Fruit fly (Drosophila melanogaster) whole organism, embryonic: Measurements from ENCODE around the gene CG10063.

Experiments
- CG10979 ChIP-seq: fragments of 200-800 bp; sonication (Bioruptor generic); optimal IDR thresholded peaks from 2 replicates; lab custom pipeline; 2018; ENCODE audit warnings: missing biosample characterization, mild to moderate bottlenecking, missing genetic modification characterization, moderate library complexity
- CG13894 ChIP-seq: fragments of 200-800 bp; sonication (Bioruptor generic); optimal IDR thresholded peaks from 3 replicates; lab custom pipeline; 2018; ENCODE audit warnings: missing biosample characterization, mild to moderate bottlenecking, missing genetic modification characterization, moderate library complexity
- CG14050 ChIP-seq: fragments of 200-800 bp; sonication (Bioruptor generic); IDR thresholded peaks from 3 replicates; pipeline ENCODE4 v1.3.6; 2022; ENCODE audit warnings: missing biosample characterization, missing genetic modification characterization
- CG14441 ChIP-seq: fragments of 200-800 bp; sonication (Bioruptor generic); IDR thresholded peaks from 2 replicates; pipeline ENCODE4 v1.3.6; 2022; ENCODE audit warnings: missing biosample characterization, missing genetic modification characterization
- CG16863 ChIP-seq: fragments of 200-800 bp; sonication (Bioruptor generic); optimal IDR thresholded peaks from 3 replicates; lab custom pipeline; 2016; ENCODE audit warnings: missing biosample characterization, missing genetic modification characterization
- CG1792 ChIP-seq: fragments of 200-800 bp; sonication (Bioruptor generic); optimal IDR thresholded peaks from 2 replicates; lab custom pipeline; 2016; ENCODE audit warnings: missing biosample characterization, missing genetic modification characterization
- CG1832 ChIP-seq: fragments of 200-800 bp; sonication (Bioruptor generic); optimal IDR thresholded peaks from 2 replicates; lab custom pipeline; 2017; ENCODE audit warnings: missing biosample characterization, mild to moderate bottlenecking, missing genetic modification characterization, inconsistent platforms
- CG18476 ChIP-seq: fragments of 200-800 bp; sonication (Bioruptor generic); optimal IDR thresholded peaks from 2 replicates; lab custom pipeline; 2016; ENCODE audit warnings: missing biosample characterization, mild to moderate bottlenecking, missing genetic modification characterization
- CG18764 ChIP-seq: fragments of 200-800 bp; sonication (Bioruptor generic); optimal IDR thresholded peaks from 3 replicates; lab custom pipeline; 2016; ENCODE audit warnings: missing biosample characterization, missing genetic modification characterization
- CG2202 ChIP-seq: fragments of 200-800 bp; sonication (Bioruptor generic); optimal IDR thresholded peaks from 2 replicates; lab custom pipeline; 2018; ENCODE audit warnings: missing biosample characterization, mild to moderate bottlenecking, missing genetic modification characterization
- CG2875 ChIP-seq: fragments of 200-800 bp; sonication (Bioruptor generic); optimal IDR thresholded peaks from 2 replicates; lab custom pipeline; 2017; ENCODE audit warnings: missing biosample characterization, mild to moderate bottlenecking, missing genetic modification characterization, missing genetic modification reagents
- CG31224 ChIP-seq: fragments of 200-800 bp; sonication (Bioruptor generic); IDR thresholded peaks from 2 replicates; pipeline ENCODE4 v1.3.6; 2022; ENCODE audit warnings: missing biosample characterization, missing genetic modification characterization
- CG32532 ChIP-seq: fragments of 200-800 bp; sonication (Bioruptor generic); IDR thresholded peaks from 2 replicates; pipeline ENCODE4 v1.3.6; 2022; ENCODE audit warnings: missing biosample characterization, missing genetic modification characterization
- CG3281 ChIP-seq: fragments of 200-800 bp; sonication (Bioruptor generic); optimal IDR thresholded peaks from 3 replicates; lab custom pipeline; 2017; ENCODE audit warnings: missing biosample characterization, mild to moderate bottlenecking, missing genetic modification characterization
- CG4707 ChIP-seq: fragments of 200-800 bp; sonication (Bioruptor generic); optimal IDR thresholded peaks from 2 replicates; lab custom pipeline; 2018; ENCODE audit warnings: missing biosample characterization, mild to moderate bottlenecking, missing genetic modification characterization, moderate library complexity
- CG7745 ChIP-seq: fragments of 200-800 bp; sonication (Bioruptor generic); optimal IDR thresholded peaks from 2 replicates; lab custom pipeline; 2018; ENCODE audit warnings: missing biosample characterization, mild to moderate bottlenecking, missing genetic modification characterization, moderate library complexity
- CG8478 ChIP-seq: fragments of >200 bp; optimal IDR thresholded peaks from 2 replicates; lab custom pipeline; 2018
- CG8765 ChIP-seq: fragments of 200-800 bp; sonication (Bioruptor generic); IDR thresholded peaks from 2 replicates; pipeline ENCODE4 v1.3.6; 2022; ENCODE audit warnings: missing biosample characterization, missing genetic modification characterization
- CG8924 ChIP-seq: fragments of 200-800 bp; optimal IDR thresholded peaks from 3 replicates; lab custom pipeline; 2019; ENCODE audit warnings: missing biosample characterization, mild to moderate bottlenecking, missing genetic modification characterization, moderate library complexity
- D19A ChIP-seq: fragments of 200-800 bp; optimal IDR thresholded peaks from 3 replicates; lab custom pipeline; 2019; ENCODE audit warnings: missing biosample characterization, mild to moderate bottlenecking, missing genetic modification characterization, moderate library complexity
- Deaf1 ChIP-seq: fragments of 200-800 bp; optimal IDR thresholded peaks from 3 replicates; lab custom pipeline; 2019; ENCODE audit warnings: missing biosample characterization, mild to moderate bottlenecking, missing genetic modification characterization, moderate library complexity
- Fer3 ChIP-seq: fragments of 200-800 bp; sonication (Bioruptor generic); optimal IDR thresholded peaks from 2 replicates; lab custom pipeline; 2018; ENCODE audit warnings: missing biosample characterization, mild to moderate bottlenecking, missing genetic modification characterization, moderate library complexity
- HmgZ ChIP-seq: fragments of 200-800 bp; sonication (Bioruptor generic); optimal IDR thresholded peaks from 2 replicates; lab custom pipeline; 2018; ENCODE audit warnings: missing biosample characterization, mild to moderate bottlenecking, missing genetic modification characterization
- Hr78 ChIP-seq, 2 experiments: fragments of 200-800 bp in 1 of 2; fragments of >200 bp in 1 of 2; sonication (Bioruptor generic) in 1 of 2; optimal IDR thresholded peaks; 2 replicates each; lab custom pipeline; 2017 to 2019; ENCODE audit warnings: missing biosample characterization in 2 of 2, missing genetic modification characterization in 2 of 2, mild to moderate bottlenecking in 1 of 2, moderate library complexity in 1 of 2
- Lpt ChIP-seq: fragments of >200 bp; optimal IDR thresholded peaks from 2 replicates; lab custom pipeline; 2018; ENCODE audit warnings: missing biosample characterization, missing genetic modification characterization
- NfI ChIP-seq: fragments of 200-800 bp; sonication (Bioruptor generic); optimal IDR thresholded peaks from 3 replicates; lab custom pipeline; 2018; ENCODE audit warnings: missing biosample characterization, mild to moderate bottlenecking, missing genetic modification characterization, moderate library complexity
- Opbp ChIP-seq: fragments of 200-800 bp; sonication (Bioruptor generic); IDR thresholded peaks from 3 replicates; pipeline ENCODE4 v1.3.6; 2022; ENCODE audit warnings: missing biosample characterization, missing genetic modification characterization; ENCODE audit not compliant: partially characterized antibody
- Sox100B ChIP-seq: fragments of 200-800 bp; sonication (Bioruptor generic); optimal IDR thresholded peaks from 3 replicates; lab custom pipeline; 2018; ENCODE audit warnings: missing biosample characterization, mild to moderate bottlenecking, missing genetic modification characterization
- Trl ChIP-seq, 3 experiments: fragments of >200 bp in 2 of 3; fragments of 200-800 bp in 1 of 3; sonication (Bioruptor generic) in 1 of 3; optimal IDR thresholded peaks; 2 replicates in 1 of 3; 3 replicates in 2 of 3; lab custom pipeline; 2016 to 2017; ENCODE audit warnings: missing biosample characterization in 1 of 3, missing genetic modification characterization in 1 of 3
- abd-A ChIP-seq: fragments of 200-800 bp; sonication (Bioruptor generic); optimal IDR thresholded peaks from 3 replicates; lab custom pipeline; 2019; ENCODE audit warnings: missing biosample characterization, mild to moderate bottlenecking, missing genetic modification characterization, moderate library complexity
- caup ChIP-seq: fragments of 200-800 bp; sonication (Bioruptor generic); optimal IDR thresholded peaks from 3 replicates; lab custom pipeline; 2017; ENCODE audit warnings: missing biosample characterization, mild to moderate bottlenecking, missing genetic modification characterization, moderate library complexity; ENCODE audit not compliant: severe bottlenecking
- ci ChIP-seq: fragments of 200-800 bp; sonication (Bioruptor generic); IDR thresholded peaks from 3 replicates; pipeline ENCODE4 v1.3.6; 2022; ENCODE audit warnings: missing biosample characterization, missing genetic modification characterization
- crol ChIP-seq: fragments of 200-800 bp; sonication (Bioruptor generic); IDR thresholded peaks from 2 replicates; pipeline ENCODE4 v1.3.6; 2022; ENCODE audit warnings: missing biosample characterization, missing genetic modification characterization
- ems ChIP-seq: fragments of 200-800 bp; sonication (Bioruptor generic); optimal IDR thresholded peaks from 3 replicates; lab custom pipeline; 2016; ENCODE audit warnings: missing biosample characterization, missing genetic modification characterization
- eve ChIP-seq, 2 experiments: fragments of >200 bp; optimal IDR thresholded peaks; 2 replicates each; lab custom pipeline; 2017; ENCODE audit warnings: missing biosample characterization in 2 of 2, missing genetic modification characterization in 2 of 2
- fu2 ChIP-seq: fragments of 200-800 bp; sonication (Bioruptor generic); optimal IDR thresholded peaks from 2 replicates; lab custom pipeline; 2016; ENCODE audit warnings: missing biosample characterization, missing genetic modification characterization
- gsb ChIP-seq: fragments of 200-800 bp; sonication (Bioruptor generic); IDR thresholded peaks from 2 replicates; pipeline ENCODE4 v1.3.6; 2022; ENCODE audit warnings: missing biosample characterization, missing genetic modification characterization
- hb ChIP-seq: fragments of 200-800 bp; sonication (Bioruptor generic); IDR thresholded peaks from 3 replicates; pipeline ENCODE4 v1.3.6; 2022; ENCODE audit warnings: missing biosample characterization, missing genetic modification characterization; ENCODE audit not compliant: partially characterized antibody
- inv ChIP-seq: fragments of 200-800 bp; sonication (Bioruptor generic); IDR thresholded peaks from 2 replicates; pipeline ENCODE4 v1.3.6; 2022; ENCODE audit warnings: missing biosample characterization, missing genetic modification characterization; ENCODE audit not compliant: partially characterized antibody
- lmd ChIP-seq: fragments of 200-800 bp; sonication (Bioruptor generic); IDR thresholded peaks from 2 replicates; pipeline ENCODE4 v1.3.6; 2022; ENCODE audit warnings: missing biosample characterization, missing genetic modification characterization
- lola ChIP-seq, 3 experiments: fragments of >200 bp in 2 of 3; fragments of 200-800 bp in 1 of 3; sonication (Bioruptor generic) in 1 of 3; optimal IDR thresholded peaks; 2 replicates each; lab custom pipeline; 2017 to 2019; ENCODE audit warnings: missing biosample characterization in 3 of 3, missing genetic modification characterization in 3 of 3, mild to moderate bottlenecking in 1 of 3, moderate library complexity in 1 of 3
- onecut ChIP-seq: fragments of 200-800 bp; sonication (Bioruptor generic); IDR thresholded peaks from 2 replicates; pipeline ENCODE4 v1.3.6; 2022; ENCODE audit warnings: missing biosample characterization, missing genetic modification characterization
- pzg ChIP-seq: fragments of 200-800 bp; sonication (Bioruptor generic); optimal IDR thresholded peaks from 3 replicates; lab custom pipeline; 2018; ENCODE audit warnings: missing biosample characterization, mild to moderate bottlenecking, missing genetic modification characterization, moderate library complexity
- ranshi ChIP-seq: fragments of 200-800 bp; sonication (Bioruptor generic); IDR thresholded peaks from 2 replicates; pipeline ENCODE4 v1.3.6; 2022; ENCODE audit warnings: missing biosample characterization, missing genetic modification characterization
- scrt ChIP-seq: fragments of 200-800 bp; sonication (Bioruptor generic); optimal IDR thresholded peaks from 2 replicates; lab custom pipeline; 2018; ENCODE audit warnings: missing biosample characterization, mild to moderate bottlenecking, missing genetic modification characterization, moderate library complexity
- sr ChIP-seq: fragments of 200-800 bp; sonication (Bioruptor generic); IDR thresholded peaks from 3 replicates; pipeline ENCODE4 v1.3.6; 2022; ENCODE audit warnings: missing biosample characterization, missing genetic modification characterization
- stwl ChIP-seq: fragments of 200-800 bp; sonication (Bioruptor generic); optimal IDR thresholded peaks from 3 replicates; lab custom pipeline; 2018; ENCODE audit warnings: missing biosample characterization, mild to moderate bottlenecking, missing genetic modification characterization, moderate library complexity
- vvl ChIP-seq: fragments of 200-800 bp; sonication (Bioruptor generic); IDR thresholded peaks from 2 replicates; pipeline ENCODE4 v1.3.6; 2022; ENCODE audit warnings: missing biosample characterization, missing genetic modification characterization
- zen ChIP-seq: fragments of 200-800 bp; sonication (Bioruptor generic); optimal IDR thresholded peaks from 3 replicates; lab custom pipeline; 2018; ENCODE audit warnings: missing biosample characterization, mild to moderate bottlenecking, missing genetic modification characterization, moderate library complexity

CG10063 gene

dm6 chr3L:6981109-6981741 lies 9.0 kb upstream of the CG10063 start:
- TF ChIP-seq D19A (tag; lab: Kevin White, UChicago): no peak
- TF ChIP-seq gsb: no peak
- TF ChIP-seq Hr78 (GFP tag; optimal IDR thresholded peaks at IDR 0.05; lab: Kevin White, UChicago): peak in 1 of 2 experiments; percentile 5
- no peak for TF ChIP-seq NfI (GFP tag; lab: Kevin White, UChicago)
- TF ChIP-seq Fer3: no peak
- TF ChIP-seq onecut (GFP tag; lab: Robert Waterston, UW): no peak
- no peak for TF ChIP-seq CG2202 (tag; lab: Kevin White, UChicago)
- TF ChIP-seq CG16863 (GFP tag; lab: Kevin White, UChicago): no peak
- no peak for TF ChIP-seq CG18764 (GFP tag; lab: Kevin White, UChicago)
- no peak for TF ChIP-seq CG2875 (GFP tag; lab: Kevin White, UChicago)
- TF ChIP-seq ems (GFP tag; lab: Kevin White, UChicago): no peak
- TF ChIP-seq CG13894: no peak
- TF ChIP-seq hb (GFP tag; lab: Robert Waterston, UW): no peak
- TF ChIP-seq zen (tag; lab: Kevin White, UChicago): no peak
- TF ChIP-seq Trl (optimal IDR thresholded peaks at IDR 0.05; lab: Kevin White, UChicago): no peak
- no peak for TF ChIP-seq Trl (GFP tag; optimal IDR thresholded peaks at IDR 0.05; lab: Kevin White, UChicago)
- no peak for TF ChIP-seq inv (GFP tag; lab: Robert Waterston, UW)
- TF ChIP-seq ci (GFP tag; lab: Robert Waterston, UW): peak; percentile 80
- TF ChIP-seq sr (GFP tag; lab: Robert Waterston, UW): peak; percentile 58; the same call in 1 of the 3 replicates
- no peak for TF ChIP-seq CG18476 (GFP tag; lab: Kevin White, UChicago)
- no peak for TF ChIP-seq CG32532 (GFP tag; lab: Robert Waterston, UW)
- no peak for TF ChIP-seq Opbp
- no peak for TF ChIP-seq caup (GFP tag; lab: Kevin White, UChicago)
- no peak for TF ChIP-seq stwl
- no peak for TF ChIP-seq vvl (GFP tag; lab: Robert Waterston, UW)
- peak; percentile 28 for TF ChIP-seq CG8478
- TF ChIP-seq pzg (GFP tag; lab: Kevin White, UChicago): no peak
- TF ChIP-seq CG14441 (GFP tag; lab: Robert Waterston, UW): no peak
- no peak for TF ChIP-seq eve (GFP tag; optimal IDR thresholded peaks at IDR 0.05; lab: Kevin White, UChicago)
- TF ChIP-seq CG1832: peak; percentile 71
- no peak for TF ChIP-seq CG7745 (tag; lab: Kevin White, UChicago)
- no peak for TF ChIP-seq CG8924 (tag; lab: Kevin White, UChicago)
- 0 out of 2 replicates have a peak, but pooled peaks have one; percentile 23 for TF ChIP-seq lmd
- TF ChIP-seq Lpt (GFP tag; lab: Kevin White, UChicago): no peak
- no peak for TF ChIP-seq CG10979 (tag; lab: Kevin White, UChicago)
- peak; percentile 6 for TF ChIP-seq Deaf1
- TF ChIP-seq CG3281: no peak
- TF ChIP-seq CG4707 (GFP tag; lab: Kevin White, UChicago): no peak
- no peak for TF ChIP-seq scrt (GFP tag; lab: Kevin White, UChicago)
- no peak for TF ChIP-seq HmgZ
- no peak for TF ChIP-seq fu2 (GFP tag; lab: Kevin White, UChicago)
- no peak for TF ChIP-seq ranshi
- TF ChIP-seq CG14050 (GFP tag; lab: Robert Waterston, UW): no peak
- TF ChIP-seq crol (GFP tag; lab: Robert Waterston, UW): peak; percentile 98
- no peak for TF ChIP-seq CG1792
- TF ChIP-seq lola (GFP tag; optimal IDR thresholded peaks at IDR 0.05; lab: Kevin White, UChicago): no peak
- TF ChIP-seq CG8765: no peak
- no peak for TF ChIP-seq Sox100B (GFP tag; lab: Kevin White, UChicago)
- TF ChIP-seq abd-A (tag; lab: Kevin White, UChicago): peak; percentile 71
- TF ChIP-seq CG31224 (GFP tag; lab: Robert Waterston, UW): no peak
